Worm (Caenorhabditis elegans): ENCODE measurements around the gene ref-2.

DNA sequence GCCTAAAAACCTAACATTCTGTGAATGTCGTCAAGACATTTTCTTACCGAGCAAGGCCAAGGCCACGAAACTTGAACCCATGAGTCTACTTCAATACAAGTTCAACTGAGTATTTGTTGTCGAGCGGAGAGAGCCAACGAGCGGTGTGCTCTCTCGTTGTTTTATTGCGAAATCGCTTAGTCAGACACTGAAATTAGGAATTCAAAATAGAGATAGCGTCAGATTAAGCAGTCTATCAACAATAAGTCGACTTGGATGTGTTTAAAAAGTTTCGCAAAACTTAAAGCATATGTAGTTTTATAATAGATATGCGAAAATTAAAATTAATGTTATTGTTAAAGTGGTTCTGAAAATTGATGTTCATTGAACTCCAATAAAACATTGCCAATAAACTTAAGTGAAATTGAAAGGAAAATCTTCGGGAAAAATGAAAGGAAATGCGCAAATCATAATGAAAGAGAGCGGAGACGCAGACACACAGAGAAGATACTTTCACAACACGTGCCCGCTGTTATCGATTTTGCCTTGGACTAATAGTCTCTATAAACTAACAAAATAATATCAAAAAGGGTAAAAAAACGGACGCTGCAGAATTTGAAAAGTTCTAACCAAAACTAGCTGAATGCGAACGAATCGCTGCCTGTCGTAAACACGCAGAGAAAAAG is 49.5 kb downstream of the ref-2 start, which contains the start of gene ZK154.6:
- peak; percentile 21 for TF ChIP-seq nhr-23 (tag; optimal IDR thresholded peaks at IDR 0.05)
- no peak for TF ChIP-seq hmg-11 (tag; optimal IDR thresholded peaks at IDR 0.05)
- TF ChIP-seq sea-2 (GFP tag; optimal IDR thresholded peaks at IDR 0.05), result no peak
- TF ChIP-seq snpc-4 (tag; optimal IDR thresholded peaks at IDR 0.05), result no peak
- TF ChIP-seq pqm-1 (tag; optimal IDR thresholded peaks at IDR 0.05), result no peak
- no peak for TF ChIP-seq eor-1 (tag; optimal IDR thresholded peaks at IDR 0.05)
- TF ChIP-seq fos-1 (tag; optimal IDR thresholded peaks at IDR 0.05), result no peak
- TF ChIP-seq skn-1 (tag; optimal IDR thresholded peaks at IDR 0.05), result no peak
- peak; percentile 18 for TF ChIP-seq pha-4 (tag; optimal IDR thresholded peaks at IDR 0.05)
- TF ChIP-seq ama-1 (optimal IDR thresholded peaks at IDR 0.05), result no peak
